Worm (Caenorhabditis elegans) whole organism, L3 larva: ENCODE measurements around the gene unc-51.

Experiments used
- ZK546.5 ChIP-seq: sonication (generic microtip); optimal IDR thresholded peaks from 2 replicates; lab custom pipeline; 2017; ENCODE audit warnings: missing biosample characterization, missing genetic modification characterization
- aly-2 ChIP-seq: fragments of 150-350 bp; optimal IDR thresholded peaks from 2 replicates; lab custom pipeline; 2014; ENCODE audit warnings: missing biosample characterization, missing genetic modification characterization
- ceh-82 ChIP-seq: fragments of 150-350 bp; optimal IDR thresholded peaks from 2 replicates; lab custom pipeline; 2014; ENCODE audit warnings: missing biosample characterization, missing genetic modification characterization
- ceh-9 ChIP-seq: sonication (generic microtip); optimal IDR thresholded peaks from 2 replicates; lab custom pipeline; 2018; ENCODE audit warnings: missing biosample characterization, missing genetic modification characterization
- egl-27 ChIP-seq: sonication (generic microtip); optimal IDR thresholded peaks from 4 replicates; lab custom pipeline; 2017; ENCODE audit warnings: missing biosample characterization, missing genetic modification reagents, missing genetic modification characterization
- elt-3 ChIP-seq, 3 experiments: fragments of 150-350 bp in 1 of 3; sonication (generic microtip) in 2 of 3; optimal IDR thresholded peaks; 2 replicates in 2 of 3; 4 replicates in 1 of 3; lab custom pipeline; 2014 to 2017; ENCODE audit warnings: missing biosample characterization in 3 of 3, missing genetic modification characterization in 3 of 3
- hmg-11 ChIP-seq: sonication (generic microtip); optimal IDR thresholded peaks from 2 replicates; lab custom pipeline; 2016; ENCODE audit warnings: missing genetic modification characterization, missing compliant biosample characterization
- lin-39 ChIP-seq: fragments of 150-350 bp; optimal IDR thresholded peaks from 2 replicates; lab custom pipeline; 2018; ENCODE audit warnings: missing biosample characterization, missing genetic modification reagents, missing genetic modification characterization
- nhr-12 ChIP-seq: fragments of 150-350 bp; optimal IDR thresholded peaks from 2 replicates; lab custom pipeline; 2014; ENCODE audit warnings: missing biosample characterization, missing genetic modification characterization
- nhr-23 ChIP-seq: fragments of 150-350 bp; optimal IDR thresholded peaks from 2 replicates; lab custom pipeline; 2014; ENCODE audit warnings: missing biosample characterization, missing genetic modification reagents, missing genetic modification characterization
- nhr-25 ChIP-seq: sonication (generic microtip); optimal IDR thresholded peaks from 2 replicates; lab custom pipeline; 2017; ENCODE audit warnings: missing biosample characterization, missing genetic modification characterization
- unc-62 ChIP-seq: fragments of 150-350 bp; sonication (generic microtip); optimal IDR thresholded peaks from 4 replicates; lab custom pipeline; 2014; ENCODE audit warnings: missing biosample characterization, missing genetic modification reagents, missing genetic modification characterization
- zag-1 ChIP-seq: fragments of 150-350 bp; optimal IDR thresholded peaks from 2 replicates; lab custom pipeline; 2014; ENCODE audit warnings: missing biosample characterization, missing genetic modification characterization
- ztf-4 ChIP-seq: fragments of 150-350 bp; optimal IDR thresholded peaks from 2 replicates; lab custom pipeline; 2014; ENCODE audit warnings: missing biosample characterization, missing genetic modification characterization

unc-51 gene

DNA sequence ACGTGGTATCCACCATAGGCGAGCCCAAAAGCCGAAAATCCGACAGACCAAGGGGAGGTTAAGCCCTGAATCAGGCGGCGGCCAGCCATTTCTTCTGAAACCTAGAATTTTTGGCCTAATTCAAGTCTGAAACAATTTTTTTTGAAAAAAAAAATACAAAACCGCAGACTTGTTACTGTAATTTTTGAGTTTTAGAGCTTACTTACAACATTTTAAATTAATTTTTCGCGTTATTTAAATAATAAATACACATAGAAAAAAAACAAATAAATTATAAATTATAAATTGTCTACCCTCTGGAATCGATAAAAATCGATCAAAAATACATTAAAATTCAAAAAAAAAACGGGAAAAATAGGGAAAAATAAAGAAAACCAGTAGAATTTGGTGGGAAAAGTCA lies 57.8 kb downstream of the unc-51 start, which contains the start of gene dhs-24:
TSS of gene dhs-24 (minus strand) at position 101 of the 400 bp plus-strand sequence.
- TF ChIP-seq hmg-11 (no peak), egl-27 (tag; lab: Kevin White, UChicago) (no peak), lin-39 (no peak), unc-62 (GFP tag; lab: Kevin White, UChicago) (no peak), nhr-25 (no peak), aly-2 (tag; lab: Kevin White, UChicago) (no peak), ceh-9 (tag; lab: Kevin White, UChicago) (no peak), ceh-82 (tag; lab: Kevin White, UChicago) (no peak), ztf-4 (tag; lab: Kevin White, UChicago) (no peak), zag-1 (no peak), ZK546.5 (no peak), elt-3 (tag; optimal IDR thresholded peaks at IDR 0.05; lab: Kevin White, UChicago) (no peak), nhr-12 (tag; lab: Kevin White, UChicago) (no peak), nhr-23 (tag; lab: Kevin White, UChicago) (no peak)
